Fruit fly (Drosophila melanogaster) whole organism, adult: ENCODE measurements around the gene Myb.

ENCODE experiments used
- CG1620 ChIP-seq: fragments of 200-800 bp; sonication (Bioruptor generic); optimal IDR thresholded peaks from 2 replicates; lab custom pipeline; 2016; ENCODE audit warnings: missing biosample characterization, missing genetic modification characterization
- CG5204 ChIP-seq: fragments of 200-800 bp; sonication (Bioruptor generic); optimal IDR thresholded peaks from 2 replicates; lab custom pipeline; 2016; ENCODE audit warnings: missing biosample characterization, missing genetic modification characterization
- Crg-1 ChIP-seq: fragments of 200-800 bp; sonication (Bioruptor generic); optimal IDR thresholded peaks from 2 replicates; lab custom pipeline; 2016; ENCODE audit warnings: missing biosample characterization, missing genetic modification characterization
- cnc ChIP-seq, 2 experiments: fragments of >200 bp; optimal IDR thresholded peaks; 2 replicates each; lab custom pipeline; 2017
- pad ChIP-seq: fragments of 200-800 bp; sonication (Bioruptor generic); optimal IDR thresholded peaks from 3 replicates; lab custom pipeline; 2017; ENCODE audit warnings: missing biosample characterization, missing genetic modification characterization, mild to moderate bottlenecking, moderate library complexity, missing genetic modification reagents

DNA sequence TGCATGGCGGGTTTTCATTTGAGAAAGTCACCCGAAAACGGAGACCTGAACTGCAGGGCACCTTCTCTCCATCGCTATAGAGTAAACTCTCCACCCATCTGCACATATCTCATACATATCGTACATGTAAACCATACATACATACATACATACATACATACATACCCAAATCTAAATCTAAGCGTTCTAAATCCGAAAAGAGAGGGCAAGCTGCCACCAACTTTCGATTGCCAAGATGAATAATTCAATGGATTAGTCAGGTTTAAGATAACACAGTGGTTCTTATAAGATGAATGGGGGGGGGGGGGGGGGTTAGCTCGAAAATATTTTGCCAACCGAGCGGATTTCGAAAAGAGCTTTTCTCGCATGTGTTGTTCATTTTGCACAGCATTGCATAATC lies 43.1 kb downstream of the Myb start:
- no peak for TF ChIP-seq CG5204 (GFP tag; lab: Kevin White, UChicago)
- no peak for TF ChIP-seq Crg-1 (GFP tag; lab: Kevin White, UChicago)
- no peak for TF ChIP-seq pad (GFP tag; lab: Kevin White, UChicago)
- TF ChIP-seq CG1620 (GFP tag; lab: Kevin White, UChicago): no peak
- no peak for TF ChIP-seq cnc (optimal IDR thresholded peaks at IDR 0.05; lab: Kevin White, UChicago)
